Fruit fly (Drosophila melanogaster): Measurements from ENCODE around the gene Mur18B.
A peak's percentile ranks its signal among the peaks of the same experiment; 100 is the strongest.

Gene Mur18B

DNA sequence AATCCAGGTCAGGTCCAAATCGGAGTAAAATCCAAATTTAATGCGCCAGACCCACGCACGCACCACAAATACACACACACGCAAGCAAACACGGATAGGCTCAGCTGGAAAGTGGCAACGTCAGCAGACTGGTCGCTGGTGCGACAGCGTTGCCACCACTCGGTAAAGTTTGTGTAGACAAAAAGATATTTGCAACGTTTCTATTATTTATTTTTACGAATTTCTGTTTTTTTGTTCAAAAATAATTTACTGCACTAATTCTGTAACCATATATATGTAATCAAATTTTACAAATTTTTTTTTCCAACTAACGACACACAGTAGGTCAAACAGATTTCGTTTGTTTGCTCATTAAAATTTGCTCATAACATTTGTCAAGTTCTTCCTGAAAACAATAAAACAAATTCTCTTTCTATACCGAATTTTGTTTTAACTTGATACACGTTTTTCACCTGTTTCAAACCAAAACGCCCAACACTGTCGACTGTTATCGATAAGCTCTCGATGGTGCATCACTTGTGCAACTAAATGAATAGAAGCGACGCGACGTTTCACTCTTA lies 33.3 kb upstream of the Mur18B start, which contains the start of the genes CG7556 and CG7453 (continued):
- TF ChIP-seq exex (tag; optimal IDR thresholded peaks at IDR 0.05) (no peak), Rfx (GFP tag; IDR thresholded peaks at IDR 0.05) (peak; percentile 69), CG10147 (GFP tag; optimal IDR thresholded peaks at IDR 0.05) (peak; percentile 68), NfI (GFP tag; optimal IDR thresholded peaks at IDR 0.05) (peak; percentile 76), D19B (GFP tag; optimal IDR thresholded peaks at IDR 0.05) (peak; percentile 39), CG9215 (GFP tag; IDR thresholded peaks at IDR 0.05) (peak; percentile 64), inv (GFP tag; IDR thresholded peaks at IDR 0.05; ENCODE audit: partially characterized antibody) (no peak), CG17912 (GFP tag; optimal IDR thresholded peaks at IDR 0.05) (no peak), nerfin-1 (tag; optimal IDR thresholded peaks at IDR 0.05) (peak; percentile 57), tin (GFP tag; optimal IDR thresholded peaks at IDR 0.05) (peak; percentile 78), Antp (GFP tag; optimal IDR thresholded peaks at IDR 0.05) (peak; percentile 59), CG14667 (GFP tag; IDR thresholded peaks at IDR 0.05) (peak; percentile 28; the same call in 1 of the 2 replicates), trh (GFP tag; optimal IDR thresholded peaks at IDR 0.05) (no peak), lilli (GFP tag; optimal IDR thresholded peaks at IDR 0.05) (peak; percentile 87), pum (GFP tag; optimal IDR thresholded peaks at IDR 0.05) (peak; percentile 72), Fer2 (tag; optimal IDR thresholded peaks at IDR 0.05) (peak; percentile 55), Blimp-1 (GFP tag; optimal IDR thresholded peaks at IDR 0.05) (peak; percentile 61), pan (optimal IDR thresholded peaks at IDR 0.05) (no peak), pan (GFP tag; optimal IDR thresholded peaks at IDR 0.05 in 1 of 2, IDR thresholded peaks at IDR 0.05 in 1 of 2) (peak in 1 of 2 experiments; percentile 35), scrt (GFP tag; optimal IDR thresholded peaks at IDR 0.05) (peak; percentile 28), CG13123 (GFP tag; optimal IDR thresholded peaks at IDR 0.05) (peak; percentile 14), ewg (GFP tag; optimal IDR thresholded peaks at IDR 0.05) (peak; percentile 64), CG5245 (GFP tag; optimal IDR thresholded peaks at IDR 0.05) (peak; percentile 64), dmrt11E (tag; optimal IDR thresholded peaks at IDR 0.05) (peak; percentile 73), Dfd (GFP tag; optimal IDR thresholded peaks at IDR 0.05) (no peak), Nf-YA (GFP tag; IDR thresholded peaks at IDR 0.05) (no peak), crp (GFP tag; optimal IDR thresholded peaks at IDR 0.05) (peak; percentile 15 to 85), Stat92E (GFP tag; optimal IDR thresholded peaks at IDR 0.05) (no peak), Lhr (GFP tag; optimal IDR thresholded peaks at IDR 0.05) (peak; percentile 35), Six4 (GFP tag; optimal IDR thresholded peaks at IDR 0.05) (peak; percentile 48), HLH4C (GFP tag; IDR thresholded peaks at IDR 0.05; ENCODE audit: partially characterized antibody) (no peak), Dref (GFP tag; IDR thresholded peaks at IDR 0.05) (peak; percentile 54), CG10321 (GFP tag; IDR thresholded peaks at IDR 0.05) (no peak), CG1233 (GFP tag; optimal IDR thresholded peaks at IDR 0.05) (peak; percentile 65), lmd (GFP tag; IDR thresholded peaks at IDR 0.05) (peak; percentile 56), fd102C (GFP tag; optimal IDR thresholded peaks at IDR 0.05) (no peak), CG4707 (GFP tag; optimal IDR thresholded peaks at IDR 0.05) (no peak), CG33557 (GFP tag; optimal IDR thresholded peaks at IDR 0.05) (peak; percentile 55), Myb (GFP tag; optimal IDR thresholded peaks at IDR 0.05) (peak; percentile 54), CG13624 (GFP tag; optimal IDR thresholded peaks at IDR 0.05) (peak; percentile 79), H15 (GFP tag; IDR thresholded peaks at IDR 0.05) (peak; percentile 38; the same call in 1 of the 3 replicates), CG8281 (tag; optimal IDR thresholded peaks at IDR 0.05) (no peak), E2f1 (GFP tag; IDR thresholded peaks at IDR 0.05) (peak; percentile 51; the same call in 1 of the 2 replicates), Gsc (GFP tag; IDR thresholded peaks at IDR 0.05) (no peak), CG11085 (GFP tag; IDR thresholded peaks at IDR 0.05) (peak; percentile 17; the same call in 1 of the 2 replicates), az2 (GFP tag; optimal IDR thresholded peaks at IDR 0.05) (peak; percentile 80), CG16779 (GFP tag; IDR thresholded peaks at IDR 0.05) (no peak), Tbp (GFP tag; optimal IDR thresholded peaks at IDR 0.05) (no peak), NC2α (GFP tag; optimal IDR thresholded peaks at IDR 0.05) (peak; percentile 48), da (GFP tag; optimal IDR thresholded peaks at IDR 0.05) (peak; percentile 35)
